Worm (Caenorhabditis elegans) whole organism, L2 larva: ENCODE measurements around the gene ife-5.

ENCODE experiments used
- C34F6.9 ChIP-seq: fragments of 150-350 bp; optimal IDR thresholded peaks from 2 replicates; lab custom pipeline; 2014; ENCODE audit warnings: missing biosample characterization, missing genetic modification characterization
- F13H6.1 ChIP-seq: sonication (generic microtip); optimal IDR thresholded peaks from 2 replicates; lab custom pipeline; 2016; ENCODE audit warnings: missing genetic modification characterization, missing compliant biosample characterization
- alr-1 ChIP-seq: fragments of 150-350 bp; optimal IDR thresholded peaks from 2 replicates; lab custom pipeline; 2014; ENCODE audit warnings: missing biosample characterization, missing genetic modification characterization
- ama-1 ChIP-seq: fragments of 150-350 bp; optimal IDR thresholded peaks from 2 replicates; lab custom pipeline; 2018; ENCODE audit warnings: inconsistent platforms
- blmp-1 ChIP-seq: sonication (generic microtip); optimal IDR thresholded peaks from 2 replicates; lab custom pipeline; 2017; ENCODE audit warnings: missing genetic modification characterization, mild to moderate bottlenecking, missing compliant biosample characterization, antibody characterized with exemption, moderate library complexity; ENCODE audit not compliant: insufficient read depth
- ceh-16 ChIP-seq: fragments of 150-350 bp; optimal IDR thresholded peaks from 2 replicates; lab custom pipeline; 2014; ENCODE audit warnings: missing biosample characterization, missing genetic modification characterization
- dmd-4 ChIP-seq: sonication (generic microtip); optimal IDR thresholded peaks from 2 replicates; lab custom pipeline; 2017; ENCODE audit warnings: missing biosample characterization, missing genetic modification characterization
- egl-27 ChIP-seq: sonication (generic microtip); optimal IDR thresholded peaks from 3 replicates; lab custom pipeline; 2017; ENCODE audit warnings: missing biosample characterization, missing genetic modification reagents, missing genetic modification characterization
- elt-3 ChIP-seq: sonication (generic microtip); optimal IDR thresholded peaks from 2 replicates; lab custom pipeline; 2017; ENCODE audit warnings: missing biosample characterization, missing genetic modification characterization
- fos-1 ChIP-seq: fragments of 150-350 bp; optimal IDR thresholded peaks from 2 replicates; lab custom pipeline; 2014; ENCODE audit warnings: missing biosample characterization, missing genetic modification characterization
- gmeb-1 ChIP-seq: fragments of 150-350 bp; optimal IDR thresholded peaks from 2 replicates; lab custom pipeline; 2014; ENCODE audit warnings: missing biosample characterization, missing genetic modification characterization
- lin-11 ChIP-seq: fragments of 150-350 bp; sonication (generic microtip); optimal IDR thresholded peaks from 2 replicates; lab custom pipeline; 2014; ENCODE audit warnings: missing biosample characterization, missing genetic modification characterization, inconsistent platforms, mixed read lengths
- lin-13 ChIP-seq: fragments of 150-350 bp; optimal IDR thresholded peaks from 2 replicates; lab custom pipeline; 2014; ENCODE audit warnings: missing biosample characterization, missing genetic modification reagents, missing genetic modification characterization
- lin-39 ChIP-seq: fragments of 150-350 bp; optimal IDR thresholded peaks from 2 replicates; lab custom pipeline; 2014; ENCODE audit warnings: missing biosample characterization, missing genetic modification reagents, missing genetic modification characterization
- mab-5 ChIP-seq: fragments of 150-350 bp; optimal IDR thresholded peaks from 2 replicates; lab custom pipeline; 2014; ENCODE audit warnings: missing biosample characterization, missing genetic modification characterization
- mbf-1 ChIP-seq: sonication (generic microtip); optimal IDR thresholded peaks from 2 replicates; lab custom pipeline; 2017; ENCODE audit warnings: missing biosample characterization, missing genetic modification characterization
- nhr-10 ChIP-seq: sonication (generic microtip); optimal IDR thresholded peaks from 2 replicates; lab custom pipeline; 2017; ENCODE audit warnings: missing biosample characterization, missing genetic modification characterization
- nhr-11 ChIP-seq: fragments of 150-350 bp; optimal IDR thresholded peaks from 2 replicates; lab custom pipeline; 2014; ENCODE audit warnings: missing biosample characterization, missing genetic modification characterization
- nhr-12 ChIP-seq: fragments of 150-350 bp; optimal IDR thresholded peaks from 2 replicates; lab custom pipeline; 2014; ENCODE audit warnings: missing biosample characterization, missing genetic modification characterization
- nhr-129 ChIP-seq: fragments of 150-350 bp; optimal IDR thresholded peaks from 2 replicates; lab custom pipeline; 2014; ENCODE audit warnings: missing biosample characterization, missing genetic modification characterization
- nhr-237 ChIP-seq: fragments of 150-350 bp; optimal IDR thresholded peaks from 2 replicates; lab custom pipeline; 2014; ENCODE audit warnings: missing biosample characterization, missing genetic modification characterization
- nhr-25 ChIP-seq: fragments of 150-350 bp; sonication (generic microtip); optimal IDR thresholded peaks from 3 replicates; lab custom pipeline; 2014; ENCODE audit warnings: missing biosample characterization, missing genetic modification characterization
- nhr-6 ChIP-seq: fragments of 150-350 bp; optimal IDR thresholded peaks from 2 replicates; lab custom pipeline; 2014; ENCODE audit warnings: missing biosample characterization, missing genetic modification characterization
- nhr-77 ChIP-seq: fragments of 150-350 bp; optimal IDR thresholded peaks from 2 replicates; lab custom pipeline; 2014; ENCODE audit warnings: missing biosample characterization, missing genetic modification characterization
- peb-1 ChIP-seq: fragments of 150-350 bp; optimal IDR thresholded peaks from 2 replicates; lab custom pipeline; 2014; ENCODE audit warnings: missing biosample characterization, missing genetic modification characterization
- sem-4 ChIP-seq: fragments of 150-350 bp; optimal IDR thresholded peaks from 2 replicates; lab custom pipeline; 2014; ENCODE audit warnings: missing biosample characterization, missing genetic modification reagents, missing genetic modification characterization
- skn-1 ChIP-seq: sonication (generic microtip); optimal IDR thresholded peaks from 2 replicates; lab custom pipeline; 2017; ENCODE audit warnings: missing biosample characterization, missing genetic modification characterization
- sma-3 ChIP-seq: sonication (generic microtip); optimal IDR thresholded peaks from 2 replicates; lab custom pipeline; 2016; ENCODE audit warnings: missing genetic modification reagents, missing genetic modification characterization, missing compliant biosample characterization
- sma-9 ChIP-seq, 2 experiments: fragments of 150-350 bp in 1 of 2; sonication (generic microtip) in 1 of 2; optimal IDR thresholded peaks; 2 replicates each; lab custom pipeline; 2014 to 2016; ENCODE audit warnings: missing genetic modification characterization in 2 of 2, mild to moderate bottlenecking in 1 of 2, missing biosample characterization in 1 of 2, missing compliant biosample characterization in 1 of 2, missing genetic modification reagents in 1 of 2, moderate library complexity in 1 of 2
- snpc-4 ChIP-seq: fragments of 150-350 bp; optimal IDR thresholded peaks from 2 replicates; lab custom pipeline; 2014; ENCODE audit warnings: missing biosample characterization, missing genetic modification characterization
- unc-39 ChIP-seq: fragments of 150-350 bp; optimal IDR thresholded peaks from 2 replicates; lab custom pipeline; 2014; ENCODE audit warnings: missing biosample characterization, missing genetic modification characterization
- unc-55 ChIP-seq: fragments of 150-350 bp; sonication (generic microtip); optimal IDR thresholded peaks from 3 replicates; lab custom pipeline; 2014; ENCODE audit warnings: missing biosample characterization, missing genetic modification reagents, missing genetic modification characterization
- unc-62 ChIP-seq: fragments of 150-350 bp; optimal IDR thresholded peaks from 2 replicates; lab custom pipeline; 2014; ENCODE audit warnings: missing biosample characterization, missing genetic modification reagents, missing genetic modification characterization
- zag-1 ChIP-seq: fragments of 150-350 bp; optimal IDR thresholded peaks from 2 replicates; lab custom pipeline; 2014; ENCODE audit warnings: missing biosample characterization, missing genetic modification characterization
- ztf-1 ChIP-seq: fragments of 200-800 bp; sonication (Bioruptor generic); conservative IDR thresholded peaks from 2 replicates; pipeline ENCODE4 v1.3.6; 2022; ENCODE audit warnings: missing genetic modification characterization, missing compliant biosample characterization

Gene ife-5

DNA sequence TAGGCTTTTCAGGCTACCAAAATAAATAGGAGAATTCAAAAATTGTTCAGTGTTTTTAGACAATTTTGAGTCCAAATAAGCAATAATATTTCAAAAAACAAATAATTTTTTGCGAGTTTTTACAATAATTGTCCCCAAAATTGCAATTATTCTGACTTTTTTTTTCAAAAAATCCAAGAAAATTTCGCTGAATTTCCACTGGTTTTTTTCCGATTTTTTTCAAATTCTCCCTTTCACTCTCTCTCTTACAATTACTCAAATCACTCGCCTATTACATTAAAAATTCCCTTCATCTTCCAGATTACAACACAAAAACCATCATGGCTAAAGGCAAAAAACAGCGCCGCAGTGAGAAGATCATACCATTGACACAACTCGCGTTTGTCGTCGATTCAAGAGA is 8.6 kb downstream of the ife-5 start, which contains the start of gene Y57A10A.31:
Y57A10A.31 (plus strand) TSS at position 301 of the 400 bp plus-strand sequence.
- no peak for TF ChIP-seq sma-3 (GFP tag; lab: Kevin White, UChicago)
- no peak for TF ChIP-seq F13H6.1
- no peak for TF ChIP-seq unc-62 (GFP tag; lab: Kevin White, UChicago)
- TF ChIP-seq unc-55 (GFP tag; lab: Kevin White, UChicago) = no peak
- no peak for TF ChIP-seq blmp-1 (tag; lab: Kevin White, UChicago)
- no peak for TF ChIP-seq snpc-4 (tag; lab: Kevin White, UChicago)
- TF ChIP-seq sem-4 (tag; lab: Kevin White, UChicago) = no peak
- TF ChIP-seq nhr-25 (tag; lab: Kevin White, UChicago) = no peak
- TF ChIP-seq ceh-16 (tag; lab: Kevin White, UChicago) = no peak
- no peak for TF ChIP-seq lin-11 (tag; lab: Kevin White, UChicago)
- TF ChIP-seq lin-39 (tag; lab: Kevin White, UChicago) = no peak
- TF ChIP-seq mbf-1 = no peak
- TF ChIP-seq sma-9 (GFP tag; optimal IDR thresholded peaks at IDR 0.05; lab: Kevin White, UChicago) = no peak
- no peak for TF ChIP-seq sma-9 (tag; optimal IDR thresholded peaks at IDR 0.05; lab: Kevin White, UChicago)

DNA sequence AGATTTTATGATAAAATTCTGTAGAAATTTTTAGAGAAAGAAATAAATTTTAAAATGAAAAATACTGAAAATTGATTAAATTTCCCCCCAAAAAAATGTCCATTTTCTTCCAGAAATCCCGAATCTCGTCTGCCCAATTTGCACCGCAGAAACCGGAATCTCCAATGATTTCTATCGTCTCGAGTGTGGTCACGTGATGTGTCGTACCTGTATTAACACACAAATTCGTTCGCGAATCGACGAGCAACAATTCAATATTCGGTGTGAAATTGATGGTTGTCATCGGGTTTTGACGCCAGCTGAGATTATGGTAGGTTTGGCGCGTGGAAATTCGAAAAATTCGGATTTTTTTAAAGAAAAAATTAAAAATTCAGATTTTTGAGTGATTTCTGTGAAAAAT is 16.1 kb downstream of the ife-5 start:
- TF ChIP-seq gmeb-1 (tag; lab: Kevin White, UChicago) = no peak
- no peak for TF ChIP-seq lin-39 (tag; lab: Kevin White, UChicago)
- no peak for TF ChIP-seq dmd-4 (tag; lab: Kevin White, UChicago)
- no peak for TF ChIP-seq ztf-1
- no peak for TF ChIP-seq unc-55 (GFP tag; lab: Kevin White, UChicago)
- no peak for TF ChIP-seq unc-62 (GFP tag; lab: Kevin White, UChicago)
- no peak for TF ChIP-seq sem-4 (tag; lab: Kevin White, UChicago)
- TF ChIP-seq nhr-11 = no peak
- TF ChIP-seq elt-3 (tag; lab: Kevin White, UChicago) = no peak
- no peak for TF ChIP-seq ama-1 (lab: Kevin White, UChicago)
- no peak for TF ChIP-seq mab-5 (tag; lab: Kevin White, UChicago)
- TF ChIP-seq skn-1 (tag; lab: Kevin White, UChicago) = no peak
- TF ChIP-seq zag-1 = no peak
- TF ChIP-seq egl-27 (tag; lab: Kevin White, UChicago) = no peak
- TF ChIP-seq, all 48 proteins: peak for 0

DNA sequence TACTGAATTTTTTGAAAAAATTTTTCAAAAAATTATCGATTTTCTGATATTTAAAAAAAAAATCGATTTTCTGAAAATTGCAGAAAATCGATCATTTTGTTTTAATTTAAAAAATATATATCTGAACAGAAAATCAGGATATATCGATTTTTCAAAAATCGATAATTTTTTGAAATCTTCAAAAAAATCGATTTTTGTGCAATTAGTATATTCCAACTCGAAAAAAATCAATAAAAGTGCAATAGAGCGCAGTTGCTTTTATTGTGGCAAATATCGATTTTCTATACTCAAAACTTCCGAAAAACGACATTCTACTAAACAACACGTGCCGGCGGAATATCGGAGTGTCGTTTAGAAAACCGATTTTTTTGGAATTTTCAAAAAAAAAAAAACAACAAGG is 20.2 kb downstream of the ife-5 start:
- TF ChIP-seq fos-1 (no peak), skn-1 (tag; lab: Kevin White, UChicago) (no peak), nhr-25 (tag; lab: Kevin White, UChicago) (no peak), nhr-129 (no peak), nhr-12 (no peak), nhr-237 (tag; lab: Kevin White, UChicago) (no peak), egl-27 (tag; lab: Kevin White, UChicago) (no peak), unc-62 (GFP tag; lab: Kevin White, UChicago) (no peak), mbf-1 (no peak), ceh-16 (tag; lab: Kevin White, UChicago) (no peak), mab-5 (tag; lab: Kevin White, UChicago) (no peak), ztf-1 (no peak), lin-13 (GFP tag; lab: Kevin White, UChicago) (no peak)

DNA sequence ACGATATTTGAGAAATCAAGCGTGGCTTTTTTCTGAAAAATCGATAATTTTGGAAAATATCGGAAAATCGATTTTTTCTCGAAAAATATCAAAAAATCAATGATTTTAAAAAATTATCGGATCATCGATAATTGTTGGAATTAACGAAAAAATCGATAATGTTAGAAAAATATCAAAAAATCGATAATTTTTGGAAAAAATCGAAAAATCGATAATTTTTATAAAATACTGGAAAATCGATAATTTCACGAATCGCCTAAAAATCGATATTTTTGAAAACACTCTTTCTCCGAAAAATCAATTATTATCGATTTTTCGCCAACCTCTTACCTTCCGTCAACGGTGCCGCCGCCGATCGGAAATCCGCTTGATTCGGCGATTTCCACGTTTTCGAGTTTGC is 20.8 kb downstream of the ife-5 start:
- no peak for TF ChIP-seq sem-4 (tag; lab: Kevin White, UChicago)
- TF ChIP-seq unc-39 = no peak
- TF ChIP-seq sma-3 (GFP tag; lab: Kevin White, UChicago) = no peak
- TF ChIP-seq ztf-1 = no peak
- TF ChIP-seq alr-1 (tag; lab: Kevin White, UChicago) = no peak
- TF ChIP-seq mbf-1 = no peak
- TF ChIP-seq, all 48 proteins: peak for 0

DNA sequence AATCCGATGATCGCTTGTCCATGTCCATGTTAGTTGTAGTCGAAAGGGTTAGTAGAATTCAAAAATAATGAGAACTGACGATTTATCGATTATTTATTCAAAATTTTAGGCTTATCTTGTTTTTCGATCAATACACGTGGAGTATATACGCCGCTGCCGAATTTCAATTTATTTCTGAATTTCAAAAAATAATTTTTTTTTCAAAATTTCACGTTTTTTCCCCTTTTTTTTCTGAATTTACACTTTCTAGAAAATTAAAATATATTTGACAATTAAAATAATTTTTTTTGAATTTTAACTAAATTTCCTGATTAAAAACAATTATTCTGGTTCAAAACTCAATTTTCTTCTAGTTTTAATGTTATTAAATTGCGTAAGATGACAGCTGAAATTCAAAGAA is 21.9 kb downstream of the ife-5 start, which contains the start of gene C50E10.1:
C50E10.1 (minus strand) TSS at position 101 of the 400 bp plus-strand sequence.
- TF ChIP-seq ztf-1 (no peak), sma-3 (GFP tag; lab: Kevin White, UChicago) (no peak), peb-1 (tag; lab: Kevin White, UChicago) (no peak), dmd-4 (tag; lab: Kevin White, UChicago) (no peak), ama-1 (lab: Kevin White, UChicago) (no peak), nhr-10 (tag; lab: Kevin White, UChicago) (no peak), ceh-16 (tag; lab: Kevin White, UChicago) (no peak), C34F6.9 (tag; lab: Kevin White, UChicago) (no peak), unc-55 (GFP tag; lab: Kevin White, UChicago) (no peak), mbf-1 (no peak), nhr-77 (tag; lab: Kevin White, UChicago) (no peak), nhr-6 (tag; lab: Kevin White, UChicago) (no peak)
